Worm (Caenorhabditis elegans) whole organism, mixed stage, embryonic: Measurements from ENCODE around the gene K01D12.9.
A peak's percentile ranks its signal among the peaks of the same experiment; 100 is the strongest.

Source experiments
- M03D4.4 ChIP-seq: sonication (generic microtip); optimal IDR thresholded peaks from 2 replicates; lab custom pipeline; 2017; ENCODE audit warnings: mild to moderate bottlenecking, missing genetic modification characterization, missing compliant biosample characterization
- bed-3 ChIP-seq: fragments of 200-800 bp; sonication (Bioruptor generic); optimal IDR thresholded peaks from 3 replicates; lab custom pipeline; 2018; ENCODE audit warnings: mild to moderate bottlenecking, missing genetic modification characterization, moderate library complexity, missing compliant biosample characterization
- blmp-1 ChIP-seq: fragments of 150-350 bp; optimal IDR thresholded peaks from 2 replicates; lab custom pipeline; 2014; ENCODE audit warnings: missing biosample characterization, missing genetic modification characterization
- ceh-43 ChIP-seq: fragments of 200-800 bp; sonication (Bioruptor generic); optimal IDR thresholded peaks from 2 replicates; lab custom pipeline; 2018; ENCODE audit warnings: mild to moderate bottlenecking, missing genetic modification characterization, moderate library complexity, missing compliant biosample characterization
- ceh-83 ChIP-seq: fragments of 200-800 bp; sonication (Bioruptor generic); optimal IDR thresholded peaks from 2 replicates; lab custom pipeline; 2018; ENCODE audit warnings: mild to moderate bottlenecking, missing genetic modification characterization, missing compliant biosample characterization
- ces-1 ChIP-seq: fragments of 150-350 bp; optimal IDR thresholded peaks from 2 replicates; lab custom pipeline; 2014; ENCODE audit warnings: missing biosample characterization, missing genetic modification reagents, missing genetic modification characterization
- cnd-1 ChIP-seq: fragments of 200-800 bp; sonication (Bioruptor generic); optimal IDR thresholded peaks from 2 replicates; lab custom pipeline; 2018; ENCODE audit warnings: mild to moderate bottlenecking, missing genetic modification characterization, missing compliant biosample characterization
- drap-1 ChIP-seq: fragments of 200-800 bp; sonication (Bioruptor generic); optimal IDR thresholded peaks from 3 replicates; lab custom pipeline; 2018; ENCODE audit warnings: mild to moderate bottlenecking, missing genetic modification characterization, missing compliant biosample characterization
- flh-1 ChIP-seq: fragments of 200-800 bp; sonication (Bioruptor generic); optimal IDR thresholded peaks from 2 replicates; lab custom pipeline; 2018; ENCODE audit warnings: mild to moderate bottlenecking, missing genetic modification characterization, moderate library complexity, missing compliant biosample characterization
- ham-2 ChIP-seq: fragments of 200-800 bp; sonication (Bioruptor generic); optimal IDR thresholded peaks from 2 replicates; lab custom pipeline; 2018; ENCODE audit warnings: mild to moderate bottlenecking, missing genetic modification characterization, missing compliant biosample characterization
- hlh-1 ChIP-seq: fragments of 150-350 bp; optimal IDR thresholded peaks from 2 replicates; lab custom pipeline; 2014; ENCODE audit warnings: missing biosample characterization, missing genetic modification reagents, missing genetic modification characterization
- lin-13 ChIP-seq: fragments of 150-350 bp; optimal IDR thresholded peaks from 2 replicates; lab custom pipeline; 2014; ENCODE audit warnings: missing biosample characterization, missing genetic modification characterization
- lin-32 ChIP-seq: fragments of 200-800 bp; sonication (Bioruptor generic); optimal IDR thresholded peaks from 2 replicates; lab custom pipeline; 2018; ENCODE audit warnings: mild to moderate bottlenecking, missing genetic modification characterization, missing compliant biosample characterization
- lsy-2 ChIP-seq: fragments of 150-350 bp; optimal IDR thresholded peaks from 2 replicates; lab custom pipeline; 2014; ENCODE audit warnings: missing biosample characterization, missing genetic modification characterization
- mab-5 ChIP-seq: fragments of 150-350 bp; optimal IDR thresholded peaks from 2 replicates; lab custom pipeline; 2014; ENCODE audit warnings: missing biosample characterization, missing genetic modification characterization
- mep-1 ChIP-seq: fragments of 150-350 bp; optimal IDR thresholded peaks from 2 replicates; lab custom pipeline; 2017; ENCODE audit warnings: missing biosample characterization, missing genetic modification reagents, missing genetic modification characterization, inconsistent platforms
- mls-2 ChIP-seq: sonication (generic microtip); optimal IDR thresholded peaks from 2 replicates; lab custom pipeline; 2016; ENCODE audit warnings: mild to moderate bottlenecking, missing genetic modification characterization, moderate library complexity, missing compliant biosample characterization
- nhr-12 ChIP-seq: fragments of 150-350 bp; optimal IDR thresholded peaks from 2 replicates; lab custom pipeline; 2014; ENCODE audit warnings: missing biosample characterization, missing genetic modification characterization
- nhr-2 ChIP-seq: fragments of 150-350 bp; optimal IDR thresholded peaks from 2 replicates; lab custom pipeline; 2014; ENCODE audit warnings: missing biosample characterization, missing genetic modification characterization
- nhr-237 ChIP-seq: fragments of 150-350 bp; optimal IDR thresholded peaks from 2 replicates; lab custom pipeline; 2014; ENCODE audit warnings: missing biosample characterization, missing genetic modification characterization
- nhr-28 ChIP-seq: fragments of 150-350 bp; optimal IDR thresholded peaks from 2 replicates; lab custom pipeline; 2014; ENCODE audit warnings: missing biosample characterization, missing genetic modification characterization
- nhr-76 ChIP-seq: sonication (generic microtip); optimal IDR thresholded peaks from 2 replicates; lab custom pipeline; 2017; ENCODE audit warnings: missing biosample characterization, missing genetic modification characterization
- pha-4 ChIP-seq: fragments of 150-350 bp; optimal IDR thresholded peaks from 2 replicates; lab custom pipeline; 2018; ENCODE audit warnings: missing biosample characterization, missing genetic modification reagents, missing genetic modification characterization
- sem-2 ChIP-seq: fragments of 200-800 bp; sonication (Bioruptor generic); optimal IDR thresholded peaks from 2 replicates; lab custom pipeline; 2018; ENCODE audit warnings: mild to moderate bottlenecking, missing genetic modification characterization, missing compliant biosample characterization
- sptf-1 ChIP-seq: sonication (generic microtip); optimal IDR thresholded peaks from 2 replicates; lab custom pipeline; 2017; ENCODE audit warnings: mild to moderate bottlenecking, missing genetic modification characterization, moderate library complexity, missing compliant biosample characterization
- tbx-8 ChIP-seq: fragments of 200-800 bp; sonication (Bioruptor generic); optimal IDR thresholded peaks from 2 replicates; lab custom pipeline; 2018; ENCODE audit warnings: mild to moderate bottlenecking, missing genetic modification characterization, moderate library complexity, missing compliant biosample characterization
- unc-120 ChIP-seq: sonication (generic microtip); optimal IDR thresholded peaks from 2 replicates; lab custom pipeline; 2017; ENCODE audit warnings: missing genetic modification characterization, missing compliant biosample characterization; ENCODE audit not compliant: poor library complexity, severe bottlenecking
- unc-39 ChIP-seq: fragments of 150-350 bp; optimal IDR thresholded peaks from 2 replicates; lab custom pipeline; 2014; ENCODE audit warnings: missing biosample characterization, missing genetic modification characterization
- unc-62 ChIP-seq: fragments of 150-350 bp; optimal IDR thresholded peaks from 2 replicates; lab custom pipeline; 2014; ENCODE audit warnings: missing biosample characterization, missing genetic modification reagents, missing genetic modification characterization
- zip-8 ChIP-seq: fragments of 150-350 bp; optimal IDR thresholded peaks from 2 replicates; lab custom pipeline; 2014; ENCODE audit warnings: missing biosample characterization, missing genetic modification characterization
- ztf-11 ChIP-seq: fragments of 150-350 bp; optimal IDR thresholded peaks from 2 replicates; lab custom pipeline; 2014; ENCODE audit warnings: missing biosample characterization, missing genetic modification characterization

K01D12.9 gene

ce11 chrV:12410416-12411001, 6.1 kb upstream of the K01D12.9 start, which contains the start of gene hrg-2:
hrg-2 (minus strand) TSS chrV:12410513.
- no peak for TF ChIP-seq nhr-76 (tag; lab: Kevin White, UChicago)
- TF ChIP-seq nhr-28 = no peak
- TF ChIP-seq nhr-2 (tag; lab: Kevin White, UChicago) = no peak

ce11 chrV:12408996-12409395, 4.6 kb upstream of the K01D12.9 start:
- TF ChIP-seq zip-8 (tag; lab: Kevin White, UChicago) (no peak), ztf-11 (no peak)
- TF ChIP-seq, all 35 proteins: peak for 0

ce11 chrV:12408525-12408924, 4.1 kb upstream of the K01D12.9 start, which contains the start of gene cdr-4:
cdr-4 (minus strand) TSS chrV:12408625.
- no peak for TF ChIP-seq lin-32 (GFP tag; lab: Kevin White, UChicago)
- no peak for TF ChIP-seq flh-1 (GFP tag; lab: Kevin White, UChicago)
- TF ChIP-seq mab-5 (tag; lab: Kevin White, UChicago) = no peak
- TF ChIP-seq mep-1 (tag; lab: Kevin White, UChicago) = no peak
- TF ChIP-seq nhr-12 (tag; lab: Kevin White, UChicago) = no peak
- TF ChIP-seq nhr-76 (tag; lab: Kevin White, UChicago) = no peak
- no peak for TF ChIP-seq nhr-28
- TF ChIP-seq lin-13 (tag; lab: Kevin White, UChicago) = no peak
- TF ChIP-seq sem-2 (GFP tag; lab: Kevin White, UChicago) = no peak
- no peak for TF ChIP-seq lsy-2 (tag; lab: Kevin White, UChicago)
- no peak for TF ChIP-seq hlh-1 (tag; lab: Kevin White, UChicago)
- TF ChIP-seq nhr-237 (tag; lab: Kevin White, UChicago) = no peak
- TF ChIP-seq mls-2 = no peak
- no peak for TF ChIP-seq nhr-2 (tag; lab: Kevin White, UChicago)
- no peak for TF ChIP-seq blmp-1 (tag; lab: Kevin White, UChicago)
- TF ChIP-seq drap-1 (GFP tag; lab: Kevin White, UChicago) = no peak
- no peak for TF ChIP-seq ceh-43 (GFP tag; lab: Kevin White, UChicago)
- no peak for TF ChIP-seq ceh-83 (GFP tag; lab: Kevin White, UChicago)
- no peak for TF ChIP-seq ham-2 (GFP tag; lab: Kevin White, UChicago)
- TF ChIP-seq ztf-11 = no peak

- TF ChIP-seq nhr-237 (tag; lab: Kevin White, UChicago) = no peak
- TF ChIP-seq unc-39 (tag; lab: Kevin White, UChicago) = no peak
- no peak for TF ChIP-seq zip-8 (tag; lab: Kevin White, UChicago)
- no peak for TF ChIP-seq ztf-11
- no peak for TF ChIP-seq ceh-83 (GFP tag; lab: Kevin White, UChicago)
- no peak for TF ChIP-seq ceh-43 (GFP tag; lab: Kevin White, UChicago)
- TF ChIP-seq sptf-1 = peak; percentile 11
- TF ChIP-seq blmp-1 (tag; lab: Kevin White, UChicago) = no peak
These were observed 2.1 kb upstream of the K01D12.9 start for ce11 chrV:12406514-12406913.

- TF ChIP-seq lin-32 (GFP tag; lab: Kevin White, UChicago) = no peak
- TF ChIP-seq cnd-1 = no peak
- no peak for TF ChIP-seq unc-62 (GFP tag; lab: Kevin White, UChicago)
- no peak for TF ChIP-seq pha-4
- TF ChIP-seq zip-8 (tag; lab: Kevin White, UChicago) = no peak
- TF ChIP-seq bed-3 (GFP tag; lab: Kevin White, UChicago) = no peak
- no peak for TF ChIP-seq M03D4.4 (tag; lab: Kevin White, UChicago)
- no peak for TF ChIP-seq flh-1 (GFP tag; lab: Kevin White, UChicago)
- TF ChIP-seq lsy-2 (tag; lab: Kevin White, UChicago) = no peak
- no peak for TF ChIP-seq sptf-1
- TF ChIP-seq ztf-11 = no peak
- TF ChIP-seq unc-120 (tag; lab: Kevin White, UChicago) = no peak
- TF ChIP-seq nhr-12 (tag; lab: Kevin White, UChicago) = no peak
These were observed 1.5 kb upstream of the K01D12.9 start, which contains the start of gene K01D12.10 for ce11 chrV:12405929-12406328. K01D12.10 (plus strand) TSS chrV:12406229.

ce11 chrV:12402355-12402754, 2.1 kb downstream of the K01D12.9 start, which contains the start of gene K01D12.8:
K01D12.8 (plus strand) TSS chrV:12402655.
- no peak for TF ChIP-seq ces-1 (GFP tag; lab: Kevin White, UChicago)
- no peak for TF ChIP-seq nhr-28
- no peak for TF ChIP-seq pha-4
- TF ChIP-seq mls-2 = no peak
- TF ChIP-seq lin-13 (tag; lab: Kevin White, UChicago) = no peak
- no peak for TF ChIP-seq blmp-1 (tag; lab: Kevin White, UChicago)
- TF ChIP-seq nhr-12 (tag; lab: Kevin White, UChicago) = no peak
- no peak for TF ChIP-seq sptf-1
- no peak for TF ChIP-seq lsy-2 (tag; lab: Kevin White, UChicago)
- TF ChIP-seq tbx-8 (GFP tag; lab: Kevin White, UChicago) = no peak
- no peak for TF ChIP-seq ham-2 (GFP tag; lab: Kevin White, UChicago)
- TF ChIP-seq mab-5 (tag; lab: Kevin White, UChicago) = no peak
